Worm (Caenorhabditis elegans): ENCODE measurements around the gene Y57G11B.8.

- TF ChIP-seq nhr-237 (tag; optimal IDR thresholded peaks at IDR 0.05) (no peak), nhr-43 (tag; optimal IDR thresholded peaks at IDR 0.05; ENCODE audit: poor library complexity, severe bottlenecking) (no peak), zag-1 (tag; optimal IDR thresholded peaks at IDR 0.05) (no peak), mml-1 (tag; optimal IDR thresholded peaks at IDR 0.05) (no peak), daf-12 (tag; optimal IDR thresholded peaks at IDR 0.05) (no peak), fos-1 (tag; optimal IDR thresholded peaks at IDR 0.05) (no peak), lin-39 (tag; optimal IDR thresholded peaks at IDR 0.05) (no peak), ZK546.5 (tag; optimal IDR thresholded peaks at IDR 0.05) (no peak), ceh-28 (tag; optimal IDR thresholded peaks at IDR 0.05) (no peak), nhr-25 (tag; optimal IDR thresholded peaks at IDR 0.05) (no peak), unc-62 (GFP tag; optimal IDR thresholded peaks at IDR 0.05) (no peak), ama-1 (optimal IDR thresholded peaks at IDR 0.05) (no peak)
These were observed 8.3 kb upstream of the Y57G11B.8 start for ce11 chrIV:14586759-14587158.

All from whole organism, L3 larva.